Worm (Caenorhabditis elegans): ENCODE measurements around the gene F15E6.3.

ce11 chrIV:4289267-4289666 lies 5.4 kb upstream of the F15E6.3 start, which contains the start of gene F15E6.5:
- TF ChIP-seq ceh-30 (tag; optimal IDR thresholded peaks at IDR 0.05): no peak
- TF ChIP-seq pha-2 (tag; optimal IDR thresholded peaks at IDR 0.05): no peak
- TF ChIP-seq nhr-11 (tag; optimal IDR thresholded peaks at IDR 0.05): no peak
- TF ChIP-seq unc-55 (GFP tag; optimal IDR thresholded peaks at IDR 0.05): no peak
- no peak for TF ChIP-seq K02D7.2 (tag; optimal IDR thresholded peaks at IDR 0.05)
- no peak for TF ChIP-seq elt-4 (tag; optimal IDR thresholded peaks at IDR 0.05)
- TF ChIP-seq dve-1 (tag; optimal IDR thresholded peaks at IDR 0.05): no peak
- TF ChIP-seq ceh-2 (tag; optimal IDR thresholded peaks at IDR 0.05): no peak
- TF ChIP-seq ceh-14 (tag; optimal IDR thresholded peaks at IDR 0.05): no peak
- no peak for TF ChIP-seq ceh-19 (GFP tag; optimal IDR thresholded peaks at IDR 0.05)
- TF ChIP-seq hlh-30 (tag; optimal IDR thresholded peaks at IDR 0.05; ENCODE audit: insufficient read depth): no peak
